Fruit fly (Drosophila melanogaster): ENCODE results near the gene CG13318.

Gene CG13318

dm6 chr3R:8772591-8772990 lies at the start of gene CG13318:
Gene CG13318, minus strand, starts transcription at chr3R:8772691.
- TF ChIP-seq CG17801 (GFP tag; optimal IDR thresholded peaks at IDR 0.05; ENCODE audit: partially characterized antibody): no peak

dm6 chr3R:8821623-8822022 lies 49.1 kb upstream of the CG13318 start, which contains the start of gene CG8369:
Gene CG8369, plus strand, starts transcription at chr3R:8822008.
- no peak for TF ChIP-seq CG17801 (GFP tag; optimal IDR thresholded peaks at IDR 0.05; ENCODE audit: partially characterized antibody)

dm6 chr3R:8820428-8820912 lies 48.0 kb upstream of the CG13318 start, which contains the start of gene aqz:
Gene aqz, minus strand, starts transcription at chr3R:8820682.
- peak; percentile 67 for TF ChIP-seq CG17801 (GFP tag; optimal IDR thresholded peaks at IDR 0.05; ENCODE audit: partially characterized antibody)

dm6 chr3R:8819551-8820057 lies 47.1 kb upstream of the CG13318 start:
- TF ChIP-seq CG17801 (GFP tag; optimal IDR thresholded peaks at IDR 0.05; ENCODE audit: partially characterized antibody): no peak

dm6 chr3R:8818239-8818638 lies 45.7 kb upstream of the CG13318 start:
- TF ChIP-seq CG17801 (GFP tag; optimal IDR thresholded peaks at IDR 0.05; ENCODE audit: partially characterized antibody): no peak

- no peak for TF ChIP-seq CG17801 (GFP tag; optimal IDR thresholded peaks at IDR 0.05; ENCODE audit: partially characterized antibody)
Observed at dm6 chr3R:8815074-8815473, 42.6 kb upstream of the CG13318 start.

dm6 chr3R:8814029-8814647 lies 41.6 kb upstream of the CG13318 start:
- TF ChIP-seq CG17801 (GFP tag; optimal IDR thresholded peaks at IDR 0.05; ENCODE audit: partially characterized antibody): no peak

dm6 chr3R:8813164-8813629 lies 40.7 kb upstream of the CG13318 start, which contains the start of gene CG9837:
Gene CG9837, minus strand, starts transcription at chr3R:8813579.
- TF ChIP-seq CG17801 (GFP tag; optimal IDR thresholded peaks at IDR 0.05; ENCODE audit: partially characterized antibody): no peak

dm6 chr3R:8812342-8812966 lies 40.0 kb upstream of the CG13318 start:
- no peak for TF ChIP-seq CG17801 (GFP tag; optimal IDR thresholded peaks at IDR 0.05; ENCODE audit: partially characterized antibody)

- TF ChIP-seq CG17801 (GFP tag; optimal IDR thresholded peaks at IDR 0.05; ENCODE audit: partially characterized antibody): peak; percentile 73
Observed at dm6 chr3R:8811323-8811936, 38.9 kb upstream of the CG13318 start.

dm6 chr3R:8810397-8811184 lies 38.1 kb upstream of the CG13318 start:
- TF ChIP-seq CG17801 (GFP tag; optimal IDR thresholded peaks at IDR 0.05; ENCODE audit: partially characterized antibody): peak; percentile 72

- TF ChIP-seq CG17801 (GFP tag; optimal IDR thresholded peaks at IDR 0.05; ENCODE audit: partially characterized antibody): no peak
Observed at dm6 chr3R:8809712-8810111, 37.2 kb upstream of the CG13318 start.

dm6 chr3R:8808518-8808921 lies 36.0 kb upstream of the CG13318 start:
- no peak for TF ChIP-seq CG17801 (GFP tag; optimal IDR thresholded peaks at IDR 0.05; ENCODE audit: partially characterized antibody)

dm6 chr3R:8807831-8808517 lies 35.5 kb upstream of the CG13318 start:
- no peak for TF ChIP-seq CG17801 (GFP tag; optimal IDR thresholded peaks at IDR 0.05; ENCODE audit: partially characterized antibody)

Measured in ovary, adult (tissue).